Worm (Caenorhabditis elegans) whole organism, mixed stage, embryonic: ENCODE data around the gene Y77E11A.23.

Source experiments
- ceh-39 ChIP-seq: fragments of 150-350 bp; optimal IDR thresholded peaks from 2 replicates; lab custom pipeline; 2014; ENCODE audit warnings: missing biosample characterization, missing genetic modification characterization
- ceh-83 ChIP-seq: fragments of 200-800 bp; sonication (Bioruptor generic); optimal IDR thresholded peaks from 2 replicates; lab custom pipeline; 2018; ENCODE audit warnings: mild to moderate bottlenecking, missing genetic modification characterization, missing compliant biosample characterization
- elt-1 ChIP-seq: sonication (generic microtip); optimal IDR thresholded peaks from 2 replicates; lab custom pipeline; 2017; ENCODE audit warnings: missing genetic modification characterization, mild to moderate bottlenecking, missing compliant biosample characterization, antibody characterized with exemption, moderate library complexity, borderline replicate concordance; ENCODE audit not compliant: insufficient read depth
- ham-2 ChIP-seq: fragments of 200-800 bp; sonication (Bioruptor generic); optimal IDR thresholded peaks from 2 replicates; lab custom pipeline; 2018; ENCODE audit warnings: mild to moderate bottlenecking, missing genetic modification characterization, missing compliant biosample characterization
- lin-32 ChIP-seq: fragments of 200-800 bp; sonication (Bioruptor generic); optimal IDR thresholded peaks from 2 replicates; lab custom pipeline; 2018; ENCODE audit warnings: mild to moderate bottlenecking, missing genetic modification characterization, missing compliant biosample characterization
- mep-1 ChIP-seq: fragments of 150-350 bp; optimal IDR thresholded peaks from 2 replicates; lab custom pipeline; 2017; ENCODE audit warnings: missing biosample characterization, missing genetic modification reagents, missing genetic modification characterization, inconsistent platforms
- nhr-12 ChIP-seq: fragments of 150-350 bp; optimal IDR thresholded peaks from 2 replicates; lab custom pipeline; 2014; ENCODE audit warnings: missing biosample characterization, missing genetic modification characterization
- nhr-2 ChIP-seq: fragments of 150-350 bp; optimal IDR thresholded peaks from 2 replicates; lab custom pipeline; 2014; ENCODE audit warnings: missing biosample characterization, missing genetic modification characterization
- nhr-237 ChIP-seq: fragments of 150-350 bp; optimal IDR thresholded peaks from 2 replicates; lab custom pipeline; 2014; ENCODE audit warnings: missing biosample characterization, missing genetic modification characterization
- sem-2 ChIP-seq: fragments of 200-800 bp; sonication (Bioruptor generic); optimal IDR thresholded peaks from 2 replicates; lab custom pipeline; 2018; ENCODE audit warnings: mild to moderate bottlenecking, missing genetic modification characterization, missing compliant biosample characterization
- tbx-8 ChIP-seq: fragments of 200-800 bp; sonication (Bioruptor generic); optimal IDR thresholded peaks from 2 replicates; lab custom pipeline; 2018; ENCODE audit warnings: mild to moderate bottlenecking, missing genetic modification characterization, moderate library complexity, missing compliant biosample characterization
- unc-39 ChIP-seq: fragments of 150-350 bp; optimal IDR thresholded peaks from 2 replicates; lab custom pipeline; 2014; ENCODE audit warnings: missing biosample characterization, missing genetic modification characterization
- zip-8 ChIP-seq: fragments of 150-350 bp; optimal IDR thresholded peaks from 2 replicates; lab custom pipeline; 2014; ENCODE audit warnings: missing biosample characterization, missing genetic modification characterization
- ztf-11 ChIP-seq: fragments of 150-350 bp; optimal IDR thresholded peaks from 2 replicates; lab custom pipeline; 2014; ENCODE audit warnings: missing biosample characterization, missing genetic modification characterization

The Y77E11A.23 gene

DNA sequence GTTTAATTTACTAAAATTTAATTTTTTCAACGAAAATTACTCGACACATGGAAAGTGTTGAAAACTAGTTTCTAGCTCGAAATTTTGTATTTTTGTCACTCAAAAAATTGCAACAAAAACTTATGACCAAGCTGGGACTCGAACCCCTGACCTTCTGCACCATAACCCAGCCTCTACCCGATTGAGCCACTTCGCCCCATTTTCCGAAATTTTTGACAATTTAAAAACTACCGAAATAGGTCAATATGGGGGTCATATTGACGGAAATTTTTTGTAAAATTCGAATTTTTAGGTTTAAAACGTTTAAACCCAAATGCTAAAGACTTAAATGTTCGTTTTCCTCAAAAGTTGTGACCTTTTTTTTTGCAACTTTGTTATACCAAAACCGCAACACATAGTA lies 44.7 kb downstream of the Y77E11A.23 start:
- TF ChIP-seq ceh-83, result no peak
- TF ChIP-seq sem-2 (GFP tag; lab: Kevin White, UChicago), result no peak
- no peak for TF ChIP-seq nhr-12 (tag; lab: Kevin White, UChicago)
- no peak for TF ChIP-seq elt-1
- no peak for TF ChIP-seq ceh-39 (tag; lab: Kevin White, UChicago)
- TF ChIP-seq mep-1, result no peak
- TF ChIP-seq, all 35 proteins: peak for 0

DNA sequence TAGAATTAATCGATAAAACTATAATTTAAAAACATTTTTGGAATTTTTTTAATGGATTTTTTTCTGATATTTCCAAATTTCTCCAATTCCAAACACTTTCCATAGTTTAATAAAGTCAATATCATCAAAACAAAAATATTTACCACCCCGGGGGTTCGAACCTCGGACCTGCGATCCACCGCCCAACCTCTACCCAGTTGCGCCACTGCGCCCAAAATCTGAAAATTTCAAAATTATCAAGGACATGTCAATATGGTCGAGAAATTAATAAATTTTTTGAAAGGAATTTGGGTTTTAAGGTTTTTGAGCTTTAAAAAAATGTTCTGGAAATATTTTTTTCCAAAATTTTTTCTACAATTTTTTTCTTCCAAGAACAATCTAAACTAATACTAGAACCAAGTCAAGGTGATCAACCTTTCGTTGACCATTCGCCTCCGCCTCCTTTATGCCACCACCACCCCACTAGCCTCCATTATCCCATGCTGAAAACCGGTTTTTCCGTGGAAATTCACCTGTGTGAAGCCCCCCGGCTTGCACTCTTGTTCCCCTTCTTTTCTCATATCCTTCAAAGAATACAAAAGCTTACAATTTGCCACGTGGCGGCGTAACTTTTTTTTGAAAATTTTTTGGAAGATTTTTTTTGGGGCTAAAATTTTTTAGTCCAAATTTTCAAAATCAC lies 48.4 kb downstream of the Y77E11A.23 start:
- no peak for TF ChIP-seq unc-39
- TF ChIP-seq lin-32, result no peak
- TF ChIP-seq ceh-83, result no peak
- no peak for TF ChIP-seq elt-1
- TF ChIP-seq ceh-39 (tag; lab: Kevin White, UChicago), result no peak
- TF ChIP-seq nhr-12 (tag; lab: Kevin White, UChicago), result no peak
- TF ChIP-seq ztf-11 (tag; lab: Kevin White, UChicago), result no peak

DNA sequence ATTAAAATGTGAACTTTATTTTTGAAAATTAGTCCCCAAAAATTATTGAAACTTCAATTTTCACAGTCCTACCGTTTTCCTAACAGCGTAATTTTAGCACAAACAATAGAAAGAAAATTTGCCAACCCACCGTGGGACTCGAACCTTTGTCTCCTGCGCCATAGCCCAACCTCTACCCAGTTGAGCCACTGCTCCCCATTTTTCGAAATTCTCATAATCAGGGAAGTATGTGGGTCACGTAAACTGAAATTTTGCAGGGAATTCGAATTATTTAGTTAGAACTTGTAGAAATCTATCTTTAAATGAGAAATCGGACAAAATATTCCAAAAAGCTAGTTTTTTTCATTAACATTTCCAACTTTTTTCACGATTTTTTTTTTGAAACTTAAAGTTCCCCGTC lies 49.8 kb downstream of the Y77E11A.23 start:
- TF ChIP-seq nhr-2 (tag; lab: Kevin White, UChicago) (no peak), zip-8 (tag; lab: Kevin White, UChicago) (no peak), nhr-237 (tag; lab: Kevin White, UChicago) (no peak), ham-2 (no peak), tbx-8 (no peak)
- TF ChIP-seq, all 35 proteins: peak for 0
